Worm (Caenorhabditis elegans) whole organism, L1 larva: ENCODE results near the gene C27B7.6.

Experiments
- C16A3.4 ChIP-seq: fragments of 150-350 bp; optimal IDR thresholded peaks from 2 replicates; lab custom pipeline; 2014; ENCODE audit warnings: missing biosample characterization, missing genetic modification characterization
- aly-2 ChIP-seq: fragments of 150-350 bp; optimal IDR thresholded peaks from 2 replicates; lab custom pipeline; 2014; ENCODE audit warnings: missing biosample characterization, missing genetic modification characterization
- ceh-8 ChIP-seq: fragments of 200-800 bp; sonication (Bioruptor generic); optimal IDR thresholded peaks from 2 replicates; lab custom pipeline; 2018; ENCODE audit warnings: mild to moderate bottlenecking, missing genetic modification characterization, moderate library complexity, missing compliant biosample characterization
- ceh-90 ChIP-seq: sonication (generic microtip); optimal IDR thresholded peaks from 2 replicates; lab custom pipeline; 2016; ENCODE audit warnings: missing genetic modification characterization, missing compliant biosample characterization
- ces-1 ChIP-seq: fragments of 150-350 bp; optimal IDR thresholded peaks from 2 replicates; lab custom pipeline; 2014; ENCODE audit warnings: missing biosample characterization, missing genetic modification reagents, missing genetic modification characterization
- dsc-1 ChIP-seq: sonication (generic microtip); optimal IDR thresholded peaks from 2 replicates; lab custom pipeline; 2016; ENCODE audit warnings: mild to moderate bottlenecking, missing genetic modification characterization, missing compliant biosample characterization
- efl-1 ChIP-seq, 4 experiments: fragments of 150-350 bp; optimal IDR thresholded peaks in 3 of 4; peaks in 1 of 4; 1 replicate in 1 of 4; 2 replicates in 3 of 4; lab custom pipeline; 2014; ENCODE audit warnings: missing biosample characterization in 2 of 4, missing genetic modification characterization in 2 of 4, missing genetic modification reagents in 2 of 4
- egl-13 ChIP-seq: sonication (generic microtip); optimal IDR thresholded peaks from 2 replicates; lab custom pipeline; 2016; ENCODE audit warnings: missing genotype, missing genetic modification reagents, missing genetic modification characterization, missing compliant biosample characterization
- elt-2 ChIP-seq: sonication (generic microtip); optimal IDR thresholded peaks from 2 replicates; lab custom pipeline; 2016; ENCODE audit warnings: missing genetic modification characterization, mild to moderate bottlenecking, inconsistent platforms, missing compliant biosample characterization, missing genetic modification reagents
- ets-5 ChIP-seq: fragments of 200-800 bp; sonication (Bioruptor generic); IDR thresholded peaks from 2 replicates; pipeline ENCODE4 v1.3.6; 2022; ENCODE audit warnings: missing genetic modification characterization, missing compliant biosample characterization
- fkh-8 ChIP-seq: sonication (generic microtip); optimal IDR thresholded peaks from 2 replicates; lab custom pipeline; 2016; ENCODE audit warnings: mild to moderate bottlenecking, missing genetic modification characterization, missing compliant biosample characterization
- fos-1 ChIP-seq: fragments of 150-350 bp; optimal IDR thresholded peaks from 2 replicates; lab custom pipeline; 2014; ENCODE audit warnings: missing biosample characterization, missing genetic modification characterization
- grh-1 ChIP-seq: fragments of 200-800 bp; sonication (Bioruptor generic); IDR thresholded peaks from 2 replicates; pipeline ENCODE4 v1.3.6; 2022; ENCODE audit warnings: missing genetic modification reagents, missing genetic modification characterization, missing compliant biosample characterization
- hlh-17 ChIP-seq: fragments of 200-800 bp; sonication (Bioruptor generic); optimal IDR thresholded peaks from 2 replicates; lab custom pipeline; 2018; ENCODE audit warnings: missing genetic modification characterization, mild to moderate bottlenecking, missing compliant biosample characterization, moderate library complexity, borderline replicate concordance
- hlh-4 ChIP-seq: sonication (generic microtip); optimal IDR thresholded peaks from 2 replicates; lab custom pipeline; 2016; ENCODE audit warnings: mild to moderate bottlenecking, missing genetic modification characterization, missing compliant biosample characterization
- hpl-2 ChIP-seq: fragments of 150-350 bp; optimal IDR thresholded peaks from 2 replicates; lab custom pipeline; 2014; ENCODE audit warnings: missing biosample characterization, missing genetic modification reagents, missing genetic modification characterization
- irx-1 ChIP-seq: sonication (generic microtip); optimal IDR thresholded peaks from 2 replicates; lab custom pipeline; 2016; ENCODE audit warnings: missing genetic modification characterization, missing compliant biosample characterization
- lin-15B ChIP-seq: fragments of 150-350 bp; sonication (generic microtip); optimal IDR thresholded peaks from 3 replicates; lab custom pipeline; 2014; ENCODE audit warnings: missing biosample characterization, missing genetic modification characterization
- lin-35 ChIP-seq, 2 experiments: fragments of 150-350 bp; optimal IDR thresholded peaks; 2 replicates each; lab custom pipeline; 2014; ENCODE audit warnings: missing biosample characterization in 2 of 2, missing genetic modification characterization in 2 of 2, missing genetic modification reagents in 2 of 2
- lin-39 ChIP-seq: fragments of 150-350 bp; optimal IDR thresholded peaks from 2 replicates; lab custom pipeline; 2014; ENCODE audit warnings: missing biosample characterization, missing genetic modification reagents, missing genetic modification characterization
- lir-3 ChIP-seq: sonication (generic microtip); optimal IDR thresholded peaks from 2 replicates; lab custom pipeline; 2016; ENCODE audit warnings: mild to moderate bottlenecking, missing genetic modification characterization, moderate library complexity, missing compliant biosample characterization; ENCODE audit not compliant: poor library complexity
- mdl-1 ChIP-seq, 2 experiments: fragments of 150-350 bp; optimal IDR thresholded peaks; 2 replicates each; lab custom pipeline; 2014 to 2017; ENCODE audit warnings: missing biosample characterization in 2 of 2, missing genetic modification characterization in 2 of 2, inconsistent platforms in 1 of 2
- mep-1 ChIP-seq: fragments of 150-350 bp; optimal IDR thresholded peaks from 2 replicates; lab custom pipeline; 2014; ENCODE audit warnings: missing biosample characterization, missing genetic modification characterization
- nhr-11 ChIP-seq: fragments of 150-350 bp; optimal IDR thresholded peaks from 2 replicates; lab custom pipeline; 2014; ENCODE audit warnings: missing biosample characterization, missing genetic modification characterization
- nhr-12 ChIP-seq: sonication (generic microtip); optimal IDR thresholded peaks from 2 replicates; lab custom pipeline; 2017; ENCODE audit warnings: missing biosample characterization, missing genetic modification characterization
- nhr-237 ChIP-seq: fragments of 150-350 bp; optimal IDR thresholded peaks from 2 replicates; lab custom pipeline; 2014; ENCODE audit warnings: missing biosample characterization, missing genetic modification characterization
- nhr-28 ChIP-seq: fragments of 150-350 bp; optimal IDR thresholded peaks from 2 replicates; lab custom pipeline; 2014; ENCODE audit warnings: missing biosample characterization, missing genetic modification characterization
- nhr-76 ChIP-seq: sonication (generic microtip); optimal IDR thresholded peaks from 2 replicates; lab custom pipeline; 2017; ENCODE audit warnings: missing biosample characterization, missing genetic modification characterization
- nhr-90 ChIP-seq: sonication (generic microtip); optimal IDR thresholded peaks from 2 replicates; lab custom pipeline; 2016; ENCODE audit warnings: mild to moderate bottlenecking, missing genetic modification characterization, missing compliant biosample characterization; ENCODE audit not compliant: poor library complexity
- pax-3 ChIP-seq: fragments of 200-800 bp; sonication (Bioruptor generic); optimal IDR thresholded peaks from 2 replicates; lab custom pipeline; 2018; ENCODE audit warnings: mild to moderate bottlenecking, missing genetic modification characterization, moderate library complexity, missing compliant biosample characterization
- rnt-1 ChIP-seq: sonication (generic microtip); optimal IDR thresholded peaks from 2 replicates; lab custom pipeline; 2016; ENCODE audit warnings: mild to moderate bottlenecking, missing genetic modification characterization, moderate library complexity, missing compliant biosample characterization
- snu-23 ChIP-seq: sonication (generic microtip); optimal IDR thresholded peaks from 2 replicates; lab custom pipeline; 2016; ENCODE audit warnings: missing genetic modification characterization, missing compliant biosample characterization
- sox-4 ChIP-seq: sonication (generic microtip); optimal IDR thresholded peaks from 2 replicates; lab custom pipeline; 2016; ENCODE audit warnings: missing genetic modification characterization, missing compliant biosample characterization
- sup-37 ChIP-seq: fragments of 200-800 bp; sonication (Bioruptor generic); optimal IDR thresholded peaks from 2 replicates; lab custom pipeline; 2018; ENCODE audit warnings: mild to moderate bottlenecking, missing genetic modification characterization, missing compliant biosample characterization
- swsn-7 ChIP-seq: sonication (generic microtip); optimal IDR thresholded peaks from 2 replicates; lab custom pipeline; 2016; ENCODE audit warnings: missing genetic modification characterization, missing compliant biosample characterization
- tlp-1 ChIP-seq: fragments of 150-350 bp; optimal IDR thresholded peaks from 2 replicates; lab custom pipeline; 2014; ENCODE audit warnings: missing biosample characterization, missing genetic modification characterization
- unc-130 ChIP-seq: fragments of 150-350 bp; optimal IDR thresholded peaks from 2 replicates; lab custom pipeline; 2017; ENCODE audit warnings: missing biosample characterization, missing genetic modification characterization, inconsistent platforms
- unc-62 ChIP-seq: fragments of 150-350 bp; optimal IDR thresholded peaks from 2 replicates; lab custom pipeline; 2014; ENCODE audit warnings: missing biosample characterization, missing genetic modification reagents, missing genetic modification characterization
- unc-98 ChIP-seq: fragments of 200-800 bp; sonication (Bioruptor generic); IDR thresholded peaks from 2 replicates; pipeline ENCODE4 v1.3.6; 2022; ENCODE audit warnings: missing genetic modification characterization, missing compliant biosample characterization
- zag-1 ChIP-seq: fragments of 150-350 bp; optimal IDR thresholded peaks from 2 replicates; lab custom pipeline; 2014; ENCODE audit warnings: missing biosample characterization, missing genetic modification characterization
- zip-4 ChIP-seq: fragments of 200-800 bp; sonication (Bioruptor generic); optimal IDR thresholded peaks from 2 replicates; lab custom pipeline; 2018; ENCODE audit warnings: mild to moderate bottlenecking, missing genetic modification characterization, moderate library complexity, missing compliant biosample characterization
- ztf-4 ChIP-seq: fragments of 150-350 bp; optimal IDR thresholded peaks from 2 replicates; lab custom pipeline; 2014; ENCODE audit warnings: missing biosample characterization, missing genetic modification characterization

The C27B7.6 gene

ce11 chrIV:8925990-8926389, 19.8 kb upstream of the C27B7.6 start, which contains the start of the genes D1046.2 and cfim-2 (continued):
- TF ChIP-seq zag-1 (tag; lab: Kevin White, UChicago) (no peak), aly-2 (tag; lab: Kevin White, UChicago) (no peak), hpl-2 (GFP tag; lab: Kevin White, UChicago) (no peak), lir-3 (tag; lab: Kevin White, UChicago) (no peak), pax-3 (tag; lab: Kevin White, UChicago) (no peak), efl-1 (optimal IDR thresholded peaks at IDR 0.05; lab: Kevin White, UChicago) (peak; percentile 4 to 33), efl-1 (GFP tag; optimal IDR thresholded peaks at IDR 0.05 in 1 of 2; lab: Kevin White, UChicago) (peak; percentile 14 to 86), elt-2 (tag; lab: Kevin White, UChicago) (no peak), hlh-17 (no peak), sox-4 (tag; lab: Kevin White, UChicago) (no peak), ceh-8 (GFP tag; lab: Kevin White, UChicago) (no peak), snu-23 (GFP tag; lab: Kevin White, UChicago) (peak; percentile 37), nhr-237 (tag; lab: Kevin White, UChicago) (no peak), ets-5 (GFP tag; lab: Robert Waterston, UW) (no peak), mep-1 (peak; percentile 41), nhr-11 (no peak), nhr-76 (tag; lab: Kevin White, UChicago) (no peak), fos-1 (no peak), grh-1 (no peak), nhr-90 (tag; lab: Kevin White, UChicago) (no peak), fkh-8 (tag; lab: Kevin White, UChicago) (no peak), zip-4 (GFP tag; lab: Kevin White, UChicago) (no peak), nhr-12 (tag; lab: Kevin White, UChicago) (no peak), tlp-1 (tag; lab: Kevin White, UChicago) (no peak), hlh-4 (tag; lab: Kevin White, UChicago) (no peak), unc-130 (tag; lab: Kevin White, UChicago) (peak; percentile 47), rnt-1 (tag; lab: Kevin White, UChicago) (no peak), egl-13 (no peak), lin-39 (tag; lab: Kevin White, UChicago) (no peak), irx-1 (tag; lab: Kevin White, UChicago) (no peak), unc-62 (GFP tag; lab: Kevin White, UChicago) (no peak), ztf-4 (tag; lab: Kevin White, UChicago) (no peak), C16A3.4 (tag; lab: Kevin White, UChicago) (peak; percentile 28), swsn-7 (tag; lab: Kevin White, UChicago) (peak; percentile 30), nhr-28 (tag; lab: Kevin White, UChicago) (no peak), ceh-90 (no peak), lin-35 (GFP tag; optimal IDR thresholded peaks at IDR 0.05; lab: Kevin White, UChicago) (peak in 1 of 2 experiments; percentile 48), lin-15B (tag; lab: Kevin White, UChicago) (peak; percentile 12), ces-1 (GFP tag; lab: Kevin White, UChicago) (no peak), unc-98 (GFP tag; lab: Robert Waterston, UW) (no peak), sup-37 (GFP tag; lab: Kevin White, UChicago) (no peak), mdl-1 (tag; optimal IDR thresholded peaks at IDR 0.05; lab: Kevin White, UChicago) (no peak)

DNA sequence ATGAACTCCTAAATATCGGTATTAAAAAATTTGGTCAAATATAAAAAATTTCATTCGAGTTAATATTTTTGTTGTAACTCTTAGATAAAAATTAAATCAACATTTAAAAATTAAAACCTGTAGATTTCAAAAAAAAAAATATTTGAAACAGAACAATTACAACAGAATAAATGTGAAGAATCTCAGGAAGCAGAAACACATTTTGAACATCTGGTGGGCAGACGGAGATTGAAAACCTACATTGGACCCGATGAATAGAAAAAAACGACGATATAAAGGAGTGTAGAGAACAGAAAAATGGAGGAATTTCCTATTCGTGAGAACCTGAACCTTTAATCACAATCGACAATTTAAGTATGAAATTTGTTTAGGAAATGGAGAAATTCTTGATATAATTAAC, 18.0 kb upstream of the C27B7.6 start:
- peak; percentile 67 for TF ChIP-seq dsc-1 (tag; lab: Kevin White, UChicago)
- TF ChIP-seq sup-37 (GFP tag; lab: Kevin White, UChicago), result no peak
